Fruit fly (Drosophila melanogaster): ENCODE measurements around the gene Parg.

DNA sequence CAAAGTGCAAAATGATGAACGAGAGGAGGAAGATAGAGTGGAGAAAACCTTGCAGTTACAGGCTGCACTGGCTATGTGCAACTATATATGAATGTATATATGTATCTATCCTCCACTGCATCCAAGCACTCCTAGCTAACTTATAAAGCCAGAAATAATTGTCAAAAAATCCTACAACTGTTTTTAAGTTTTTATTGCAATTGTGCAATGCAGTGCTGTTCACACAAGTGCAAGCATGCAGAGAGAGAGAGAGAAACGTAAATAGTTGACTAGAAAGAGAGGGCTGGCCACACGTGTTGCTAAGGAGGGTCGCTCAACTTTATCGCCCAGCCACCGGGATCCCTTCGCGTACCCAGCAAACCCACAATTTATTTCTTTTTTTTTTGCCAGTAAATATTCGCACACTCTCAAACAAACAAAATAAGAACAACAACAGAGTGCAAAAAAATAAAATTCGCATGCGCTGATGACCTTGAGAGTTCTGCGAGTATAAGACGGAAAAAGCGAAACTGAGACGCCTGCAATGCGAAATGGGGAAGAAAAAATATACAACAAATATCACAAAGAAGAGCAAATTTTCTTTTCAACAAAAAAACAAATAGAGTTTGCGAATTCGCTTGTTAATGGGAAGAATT is 2.5 kb upstream of the Parg start:
- TF ChIP-seq CTCF (optimal IDR thresholded peaks at IDR 0.05), result no peak
- TF ChIP-seq CG8478 (optimal IDR thresholded peaks at IDR 0.05), result no peak

Measured in S2 (cell line).